Worm (Caenorhabditis elegans) whole organism, L4 larva: ENCODE data around the gene ubh-1.
A peak's percentile ranks its signal among the peaks of the same experiment; 100 is the strongest.

Experiments
- ZK337.2 ChIP-seq: fragments of 200-800 bp; sonication (Bioruptor generic); IDR thresholded peaks from 2 replicates; pipeline ENCODE4 v1.3.6; 2022; ENCODE audit warnings: missing genetic modification reagents, missing genetic modification characterization, missing compliant biosample characterization
- ZK546.5 ChIP-seq, 2 experiments: sonication (generic microtip); optimal IDR thresholded peaks; 2 replicates each; lab custom pipeline; 2017; ENCODE audit warnings: missing biosample characterization in 2 of 2, missing genetic modification characterization in 2 of 2
- aha-1 ChIP-seq: fragments of 150-350 bp; peaks from one replicate; lab custom pipeline; 2014; ENCODE audit warnings: missing biosample characterization, missing genetic modification characterization
- ama-1 ChIP-seq: fragments of 150-350 bp; optimal IDR thresholded peaks from 2 replicates; lab custom pipeline; 2014; ENCODE audit warnings: inconsistent platforms, mixed read lengths
- arid-1 ChIP-seq: fragments of 200-800 bp; sonication (Bioruptor generic); conservative IDR thresholded peaks from 2 replicates; pipeline ENCODE4 v1.3.6; 2022; ENCODE audit warnings: missing genetic modification reagents, missing genetic modification characterization, missing compliant biosample characterization
- attf-4 ChIP-seq: sonication (generic microtip); optimal IDR thresholded peaks from 3 replicates; lab custom pipeline; 2017; ENCODE audit warnings: missing biosample characterization, missing genetic modification characterization
- ceh-20 ChIP-seq: fragments of 200-800 bp; sonication (Bioruptor generic); IDR thresholded peaks from 2 replicates; pipeline ENCODE4 v1.3.6; 2022; ENCODE audit warnings: missing genetic modification reagents, missing genetic modification characterization, missing compliant biosample characterization
- cey-2 ChIP-seq: sonication (generic microtip); optimal IDR thresholded peaks from 3 replicates; lab custom pipeline; 2017; ENCODE audit warnings: missing genetic modification characterization, mild to moderate bottlenecking, missing compliant biosample characterization, antibody characterized with exemption, borderline replicate concordance; ENCODE audit not compliant: insufficient read depth
- daf-16 ChIP-seq, 3 experiments: sonication (generic microtip); optimal IDR thresholded peaks; 2 replicates each; lab custom pipeline; 2016 to 2017; ENCODE audit warnings: missing genetic modification characterization in 3 of 3, missing genetic modification reagents in 3 of 3, mild to moderate bottlenecking in 2 of 3, missing compliant biosample characterization in 2 of 3, missing biosample characterization in 1 of 3, moderate library complexity in 1 of 3
- daf-8 ChIP-seq: fragments of 200-800 bp; sonication (Bioruptor generic); IDR thresholded peaks from 2 replicates; pipeline ENCODE4 v1.3.6; 2022; ENCODE audit warnings: missing genetic modification characterization, missing compliant biosample characterization
- dmd-6 ChIP-seq: fragments of 200-800 bp; sonication (Bioruptor generic); IDR thresholded peaks from 2 replicates; pipeline ENCODE4 v1.3.6; 2022; ENCODE audit warnings: missing genetic modification reagents, missing genetic modification characterization, missing compliant biosample characterization
- dmd-8 ChIP-seq: fragments of 200-800 bp; sonication (Bioruptor generic); IDR thresholded peaks from 2 replicates; pipeline ENCODE4 v1.3.6; 2022; ENCODE audit warnings: missing genetic modification characterization, missing compliant biosample characterization
- dpl-1 ChIP-seq: fragments of 150-350 bp; optimal IDR thresholded peaks from 2 replicates; lab custom pipeline; 2014; ENCODE audit warnings: missing biosample characterization, missing genetic modification reagents, missing genetic modification characterization
- dve-1 ChIP-seq: sonication (generic microtip); optimal IDR thresholded peaks from 2 replicates; lab custom pipeline; 2017; ENCODE audit warnings: antibody characterized with exemption, mild to moderate bottlenecking, missing genetic modification characterization, missing compliant biosample characterization; ENCODE audit not compliant: insufficient read depth
- hlh-11 ChIP-seq: fragments of 200-800 bp; sonication (Bioruptor generic); optimal IDR thresholded peaks from 2 replicates; lab custom pipeline; 2018; ENCODE audit warnings: mild to moderate bottlenecking, missing genetic modification characterization, missing compliant biosample characterization
- hlh-30 ChIP-seq: sonication (generic microtip); optimal IDR thresholded peaks from 2 replicates; lab custom pipeline; 2017; ENCODE audit warnings: antibody characterized with exemption, mild to moderate bottlenecking, missing genetic modification characterization, missing compliant biosample characterization; ENCODE audit not compliant: insufficient read depth
- lin-15B ChIP-seq: fragments of 150-350 bp; sonication (generic microtip); optimal IDR thresholded peaks from 3 replicates; lab custom pipeline; 2014; ENCODE audit warnings: missing biosample characterization, missing genetic modification characterization
- lin-38 ChIP-seq: fragments of 200-800 bp; sonication (Bioruptor generic); IDR thresholded peaks from 2 replicates; pipeline ENCODE4 v1.3.6; 2022; ENCODE audit warnings: missing genetic modification reagents, missing genetic modification characterization, missing compliant biosample characterization
- lir-3 ChIP-seq: sonication (generic microtip); optimal IDR thresholded peaks from 2 replicates; lab custom pipeline; 2016; ENCODE audit warnings: mild to moderate bottlenecking, missing genetic modification characterization, missing compliant biosample characterization
- mep-1 ChIP-seq: fragments of 150-350 bp; sonication (generic microtip); optimal IDR thresholded peaks from 3 replicates; lab custom pipeline; 2014; ENCODE audit warnings: missing biosample characterization, missing genetic modification characterization
- mes-2 ChIP-seq: sonication (generic microtip); optimal IDR thresholded peaks from 2 replicates; lab custom pipeline; 2016; ENCODE audit warnings: missing genotype, mild to moderate bottlenecking, missing genetic modification characterization, missing compliant biosample characterization; ENCODE audit not compliant: poor library complexity, severe bottlenecking
- mxl-3 ChIP-seq: fragments of 200-800 bp; sonication (Bioruptor generic); optimal IDR thresholded peaks from 2 replicates; lab custom pipeline; 2018; ENCODE audit warnings: mild to moderate bottlenecking, missing genetic modification characterization, missing compliant biosample characterization
- nhr-237 ChIP-seq: sonication (generic microtip); optimal IDR thresholded peaks from 2 replicates; lab custom pipeline; 2017; ENCODE audit warnings: missing biosample characterization, missing genetic modification characterization
- nhr-28 ChIP-seq: fragments of 150-350 bp; optimal IDR thresholded peaks from 2 replicates; lab custom pipeline; 2014; ENCODE audit warnings: missing biosample characterization, missing genetic modification characterization
- nhr-77 ChIP-seq: fragments of 150-350 bp; optimal IDR thresholded peaks from 2 replicates; lab custom pipeline; 2014; ENCODE audit warnings: missing biosample characterization, missing genetic modification characterization
- php-3 ChIP-seq: fragments of 200-800 bp; sonication (Bioruptor generic); IDR thresholded peaks from 2 replicates; pipeline ENCODE4 v1.3.6; 2022; ENCODE audit warnings: missing genetic modification reagents, missing genetic modification characterization, missing compliant biosample characterization
- snpc-1.2 ChIP-seq: fragments of 200-800 bp; sonication (Bioruptor generic); IDR thresholded peaks from 2 replicates; pipeline ENCODE4 v1.3.6; 2022; ENCODE audit warnings: missing genetic modification reagents, missing genetic modification characterization, missing compliant biosample characterization
- spr-3 ChIP-seq: fragments of 200-800 bp; sonication (Bioruptor generic); optimal IDR thresholded peaks from 2 replicates; lab custom pipeline; 2018; ENCODE audit warnings: mild to moderate bottlenecking, missing genetic modification characterization, missing compliant biosample characterization
- unc-62 ChIP-seq, 3 experiments: fragments of 150-350 bp in 1 of 3; sonication (generic microtip); optimal IDR thresholded peaks in 2 of 3; peaks in 1 of 3; 1 replicate in 1 of 3; 2 replicates in 2 of 3; lab custom pipeline; 2014 to 2017; ENCODE audit warnings: missing biosample characterization in 3 of 3, missing genetic modification characterization in 3 of 3, missing genetic modification reagents in 3 of 3, missing genotype in 1 of 3
- zag-1 ChIP-seq: fragments of 150-350 bp; optimal IDR thresholded peaks from 2 replicates; lab custom pipeline; 2014; ENCODE audit warnings: missing biosample characterization, missing genetic modification characterization

ubh-1 gene

DNA sequence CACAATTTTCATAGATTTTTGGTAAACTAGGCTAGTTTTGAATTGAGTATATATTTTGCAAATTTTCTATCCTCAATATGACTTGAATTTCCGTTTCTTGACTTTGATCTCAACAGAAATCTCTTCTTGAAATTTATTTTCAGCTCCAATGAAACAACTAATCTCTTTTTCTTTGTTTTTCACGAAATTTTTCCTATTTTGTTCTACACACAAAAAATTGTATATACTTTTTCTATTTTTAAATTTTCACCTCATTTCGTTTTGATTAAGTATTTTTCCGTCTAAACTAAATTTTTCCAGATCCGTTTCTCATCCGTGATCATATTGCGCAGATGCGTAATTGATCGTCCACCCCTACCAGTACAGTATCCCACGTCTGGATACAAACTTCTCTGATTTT lies 46.4 kb downstream of the ubh-1 start, which contains the start of gene unc-83:
TSS of gene unc-83 (plus strand) at position 301 of the 400 bp plus-strand sequence.
- no peak for TF ChIP-seq daf-8 (GFP tag; lab: Robert Waterston, UW)
- TF ChIP-seq unc-62 (GFP tag; optimal IDR thresholded peaks at IDR 0.05 in 1 of 2; lab: Kevin White, UChicago): peak in 1 of 2 experiments; percentile 45
- no peak for TF ChIP-seq unc-62 (tag; optimal IDR thresholded peaks at IDR 0.05; lab: Kevin White, UChicago)
- no peak for TF ChIP-seq cey-2

DNA sequence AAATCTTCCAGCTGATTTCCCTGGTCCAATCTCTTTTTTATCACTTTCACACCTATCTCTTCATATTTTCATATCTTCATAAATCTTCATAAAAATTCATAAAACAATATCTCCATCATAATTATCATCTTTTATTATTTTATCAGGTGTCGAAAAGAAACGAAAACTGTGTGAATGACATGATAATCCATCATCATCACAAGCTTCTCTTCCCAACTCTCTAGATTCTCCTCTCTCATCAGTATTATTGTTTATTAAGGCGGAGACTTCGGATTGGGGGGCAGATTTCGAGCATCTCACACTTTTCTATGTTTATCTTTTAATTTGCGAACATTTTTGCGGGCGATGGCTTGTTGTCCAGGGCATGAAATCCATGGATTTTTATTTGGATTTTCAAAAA lies 47.0 kb downstream of the ubh-1 start:
- TF ChIP-seq ceh-20 (GFP tag; lab: Robert Waterston, UW): no peak
- no peak for TF ChIP-seq nhr-237 (tag; lab: Kevin White, UChicago)
- TF ChIP-seq mes-2: no peak
- no peak for TF ChIP-seq ZK337.2 (GFP tag; lab: Robert Waterston, UW)
- TF ChIP-seq dmd-8 (GFP tag; lab: Robert Waterston, UW): no peak
- no peak for TF ChIP-seq snpc-1.2 (GFP tag; lab: Robert Waterston, UW)
- no peak for TF ChIP-seq lir-3 (tag; lab: Kevin White, UChicago)
- no peak for TF ChIP-seq lin-38
- no peak for TF ChIP-seq lin-15B (tag; lab: Kevin White, UChicago)
- TF ChIP-seq attf-4 (tag; lab: Kevin White, UChicago): no peak
- no peak for TF ChIP-seq aha-1 (tag; lab: Kevin White, UChicago)

DNA sequence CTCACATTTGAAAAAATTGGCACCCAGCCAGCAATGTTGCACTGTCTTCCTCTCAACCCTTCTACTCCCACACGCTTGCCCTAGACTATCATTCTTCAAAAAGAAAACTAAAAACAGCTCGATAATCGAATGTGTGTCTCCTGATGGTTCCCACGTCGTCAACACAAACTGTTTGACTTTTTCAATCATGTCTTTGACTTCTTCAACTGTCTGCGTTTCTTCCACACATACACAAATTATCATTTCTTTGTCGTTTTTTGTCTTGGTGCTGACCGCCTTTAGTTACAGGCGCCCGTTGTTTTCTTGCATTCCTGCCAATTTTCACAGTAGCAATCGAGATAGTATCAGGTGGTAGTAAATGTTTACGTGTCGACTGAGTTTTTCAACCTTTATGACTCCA lies 48.6 kb downstream of the ubh-1 start:
- TF ChIP-seq mxl-3 (GFP tag; lab: Kevin White, UChicago) (no peak), hlh-11 (tag; lab: Kevin White, UChicago) (peak; percentile 51), zag-1 (tag; lab: Kevin White, UChicago) (no peak), php-3 (GFP tag; lab: Robert Waterston, UW) (0 out of 2 replicates have a peak, but pooled peaks have one; percentile 31), daf-16 (GFP tag; optimal IDR thresholded peaks at IDR 0.05; lab: Kevin White, UChicago) (no peak), daf-16 (tag; optimal IDR thresholded peaks at IDR 0.05; lab: Kevin White, UChicago) (peak; percentile 78), spr-3 (no peak), hlh-30 (tag; lab: Kevin White, UChicago) (peak; percentile 73), dve-1 (tag; lab: Kevin White, UChicago) (peak; percentile 27), mep-1 (tag; lab: Kevin White, UChicago) (peak; percentile 7), nhr-28 (tag; lab: Kevin White, UChicago) (peak; percentile 76), nhr-77 (peak; percentile 16), ama-1 (lab: Kevin White, UChicago) (no peak), aha-1 (tag; lab: Kevin White, UChicago) (peak; percentile 18), dmd-6 (GFP tag; lab: Robert Waterston, UW) (peak; percentile 32; the same call in 1 of the 2 replicates), arid-1 (GFP tag; lab: Robert Waterston, UW) (no peak), ZK546.5 (tag; optimal IDR thresholded peaks at IDR 0.05; lab: Kevin White, UChicago) (no peak), dpl-1 (peak; percentile 32)
- TF ChIP-seq, all 104 proteins: peak for 11

DNA sequence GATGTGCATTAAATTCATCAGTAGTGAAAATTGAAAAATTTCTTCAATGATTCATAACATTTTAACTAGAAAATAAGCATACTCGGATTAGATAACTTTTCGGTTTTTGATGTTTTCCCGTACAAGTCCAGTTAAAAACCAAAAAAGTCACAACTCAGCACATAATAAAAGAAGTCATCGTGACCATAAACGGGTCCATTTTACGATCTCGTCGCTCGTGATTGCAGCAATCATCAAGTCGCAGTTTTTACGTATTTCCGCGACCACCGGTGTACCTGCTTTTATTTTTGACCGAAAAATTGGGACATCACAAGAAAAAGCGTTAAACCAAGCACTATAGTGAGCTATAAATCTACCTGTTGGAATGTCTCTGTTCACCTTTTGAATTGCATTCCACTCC lies 50.0 kb downstream of the ubh-1 start:
- TF ChIP-seq dmd-6 (GFP tag; lab: Robert Waterston, UW): peak; percentile 24; the same call in 1 of the 2 replicates
- peak; percentile 63 for TF ChIP-seq hlh-30 (tag; lab: Kevin White, UChicago)
- peak; percentile 69; the same call in 1 of the 2 replicates for TF ChIP-seq php-3 (GFP tag; lab: Robert Waterston, UW)
- TF ChIP-seq mep-1 (tag; lab: Kevin White, UChicago): no peak
